Fruit fly (Drosophila melanogaster): ENCODE measurements around the gene CG13362.
A peak's percentile ranks its signal among the peaks of the same experiment; 100 is the strongest.

Gene CG13362

dm6 chrX:758892-759621, 8.0 kb upstream of the CG13362 start, which contains the start of gene CG5273 (continued):
- TF ChIP-seq lbe (GFP tag; optimal IDR thresholded peaks at IDR 0.05) (peak; percentile 45), CoRest (tag; optimal IDR thresholded peaks at IDR 0.05) (peak; percentile 31), CG11456 (GFP tag; IDR thresholded peaks at IDR 0.05) (no peak), CG8944 (GFP tag; optimal IDR thresholded peaks at IDR 0.05) (no peak), nerfin-2 (GFP tag; IDR thresholded peaks at IDR 0.05; ENCODE audit: partially characterized antibody) (peak; percentile 74), CG4360 (GFP tag; IDR thresholded peaks at IDR 0.05) (no peak), CG15073 (GFP tag; optimal IDR thresholded peaks at IDR 0.05) (no peak), eyg (GFP tag; optimal IDR thresholded peaks at IDR 0.05) (no peak), CG10565 (GFP tag; optimal IDR thresholded peaks at IDR 0.05) (no peak), CG11695 (GFP tag; IDR thresholded peaks at IDR 0.05) (no peak), CG3838 (GFP tag; optimal IDR thresholded peaks at IDR 0.05) (no peak), CG8089 (GFP tag; optimal IDR thresholded peaks at IDR 0.05) (no peak), sens (GFP tag) (peak; percentile 91), btn (GFP tag; optimal IDR thresholded peaks at IDR 0.05) (no peak), CG12744 (GFP tag; optimal IDR thresholded peaks at IDR 0.05) (no peak), caup (GFP tag; optimal IDR thresholded peaks at IDR 0.05; ENCODE audit: severe bottlenecking) (peak; percentile 38), CG10959 (GFP tag; IDR thresholded peaks at IDR 0.05) (no peak), nmo (GFP tag; optimal IDR thresholded peaks at IDR 0.05) (peak; percentile 30), tin (GFP tag; optimal IDR thresholded peaks at IDR 0.05) (no peak), br (optimal IDR thresholded peaks at IDR 0.05) (no peak), CG17186 (GFP tag; optimal IDR thresholded peaks at IDR 0.05) (peak; percentile 74), CG31441 (GFP tag; IDR thresholded peaks at IDR 0.05) (no peak), Rfx (GFP tag; IDR thresholded peaks at IDR 0.05) (peak; percentile 66), CG18476 (GFP tag; optimal IDR thresholded peaks at IDR 0.05) (no peak), D (optimal IDR thresholded peaks at IDR 0.05) (no peak), D (GFP tag; optimal IDR thresholded peaks at IDR 0.05) (no peak), Xbp1 (GFP tag; optimal IDR thresholded peaks at IDR 0.05) (peak; percentile 25), CG12942 (GFP tag; optimal IDR thresholded peaks at IDR 0.05) (peak; percentile 7), Ada2b (GFP tag; IDR thresholded peaks at IDR 0.05) (no peak), ttk (GFP tag; IDR thresholded peaks at IDR 0.05) (no peak), trh (GFP tag; optimal IDR thresholded peaks at IDR 0.05) (no peak), MBD-R2 (GFP tag; IDR thresholded peaks at IDR 0.05) (peak; percentile 79), CkIIα-i1 (GFP tag; IDR thresholded peaks at IDR 0.05) (no peak), twi (tag; optimal IDR thresholded peaks at IDR 0.05) (no peak), ci (GFP tag; IDR thresholded peaks at IDR 0.05) (peak; percentile 44; the same call in 2 of the 3 replicates), CG6689 (GFP tag; IDR thresholded peaks at IDR 0.05) (no peak), CG16815 (GFP tag; optimal IDR thresholded peaks at IDR 0.05) (no peak), NC2β (GFP tag; optimal IDR thresholded peaks at IDR 0.05) (peak; percentile 8), oc (tag; optimal IDR thresholded peaks at IDR 0.05) (peak; percentile 11), Max (GFP tag; optimal IDR thresholded peaks at IDR 0.05) (no peak), CG7372 (GFP tag; IDR thresholded peaks at IDR 0.05) (no peak), CG17328 (GFP tag; IDR thresholded peaks at IDR 0.05) (no peak), Ravus (GFP tag; IDR thresholded peaks at IDR 0.05) (no peak), sens-2 (GFP tag; IDR thresholded peaks at IDR 0.05) (no peak), CG14965 (GFP tag; optimal IDR thresholded peaks at IDR 0.05; ENCODE audit: borderline replicate concordance) (no peak), Jarid2 (GFP tag; optimal IDR thresholded peaks at IDR 0.05) (peak; percentile 13), CG7987 (GFP tag; optimal IDR thresholded peaks at IDR 0.05) (peak; percentile 53), GATAe (GFP tag; conservative IDR thresholded peaks at IDR 0.05) (no peak), H2.0 (GFP tag; IDR thresholded peaks at IDR 0.05) (no peak), CG10321 (GFP tag; IDR thresholded peaks at IDR 0.05) (no peak), psq (GFP tag; optimal IDR thresholded peaks at IDR 0.05) (no peak), CG15479 (GFP tag; optimal IDR thresholded peaks at IDR 0.05) (no peak)
